Worm (Caenorhabditis elegans) whole organism, L1 larva: ENCODE measurements around the gene prx-2.
A peak's percentile ranks its signal among the peaks of the same experiment; 100 is the strongest.

ENCODE experiments used
- C34B4.2 ChIP-seq: sonication (generic microtip); optimal IDR thresholded peaks from 2 replicates; lab custom pipeline; 2017; ENCODE audit warnings: mild to moderate bottlenecking, missing genetic modification characterization, missing compliant biosample characterization
- F16B12.6 ChIP-seq: fragments of 150-350 bp; optimal IDR thresholded peaks from 2 replicates; lab custom pipeline; 2014; ENCODE audit warnings: missing biosample characterization, missing genetic modification characterization
- Y116A8C.19 ChIP-seq: sonication (generic microtip); optimal IDR thresholded peaks from 2 replicates; lab custom pipeline; 2016; ENCODE audit warnings: missing compliant biosample characterization, missing genetic modification characterization, borderline replicate concordance
- ceh-63 ChIP-seq: fragments of 200-800 bp; sonication (Bioruptor generic); optimal IDR thresholded peaks from 2 replicates; lab custom pipeline; 2018; ENCODE audit warnings: mild to moderate bottlenecking, missing genetic modification characterization, missing compliant biosample characterization
- ceh-82 ChIP-seq, 3 experiments: fragments of 150-350 bp in 1 of 3; sonication (generic microtip) in 2 of 3; optimal IDR thresholded peaks; 2 replicates each; lab custom pipeline; 2014 to 2017; ENCODE audit warnings: missing biosample characterization in 3 of 3, missing genetic modification characterization in 3 of 3
- efl-3 ChIP-seq: fragments of 200-800 bp; sonication (Bioruptor generic); optimal IDR thresholded peaks from 2 replicates; lab custom pipeline; 2018; ENCODE audit warnings: mild to moderate bottlenecking, missing genetic modification characterization, missing compliant biosample characterization
- egl-13 ChIP-seq: sonication (generic microtip); optimal IDR thresholded peaks from 2 replicates; lab custom pipeline; 2016; ENCODE audit warnings: missing genotype, missing genetic modification reagents, missing genetic modification characterization, missing compliant biosample characterization
- fkh-8 ChIP-seq: sonication (generic microtip); optimal IDR thresholded peaks from 2 replicates; lab custom pipeline; 2016; ENCODE audit warnings: mild to moderate bottlenecking, missing genetic modification characterization, missing compliant biosample characterization
- fos-1 ChIP-seq: fragments of 150-350 bp; optimal IDR thresholded peaks from 2 replicates; lab custom pipeline; 2014; ENCODE audit warnings: missing biosample characterization, missing genetic modification characterization
- hlh-17 ChIP-seq: fragments of 200-800 bp; sonication (Bioruptor generic); optimal IDR thresholded peaks from 2 replicates; lab custom pipeline; 2018; ENCODE audit warnings: missing genetic modification characterization, mild to moderate bottlenecking, missing compliant biosample characterization, moderate library complexity, borderline replicate concordance
- hpl-2 ChIP-seq: fragments of 150-350 bp; optimal IDR thresholded peaks from 2 replicates; lab custom pipeline; 2014; ENCODE audit warnings: missing biosample characterization, missing genetic modification reagents, missing genetic modification characterization
- irx-1 ChIP-seq: sonication (generic microtip); optimal IDR thresholded peaks from 2 replicates; lab custom pipeline; 2016; ENCODE audit warnings: missing genetic modification characterization, missing compliant biosample characterization
- isw-1 ChIP-seq: fragments of 200-800 bp; sonication (Bioruptor generic); IDR thresholded peaks from 2 replicates; pipeline ENCODE4 v1.3.6; 2022; ENCODE audit warnings: missing genetic modification characterization, missing compliant biosample characterization
- jun-1 ChIP-seq: fragments of 150-350 bp; optimal IDR thresholded peaks from 2 replicates; lab custom pipeline; 2014; ENCODE audit warnings: missing biosample characterization, missing genetic modification reagents, missing genetic modification characterization
- lin-13 ChIP-seq: fragments of 150-350 bp; optimal IDR thresholded peaks from 2 replicates; lab custom pipeline; 2014; ENCODE audit warnings: missing biosample characterization, missing genetic modification reagents, missing genetic modification characterization
- lin-14 ChIP-seq: fragments of 200-800 bp; sonication (Bioruptor generic); optimal IDR thresholded peaks from 2 replicates; lab custom pipeline; 2018; ENCODE audit warnings: mild to moderate bottlenecking, missing genetic modification characterization, moderate library complexity, missing compliant biosample characterization
- lin-35 ChIP-seq, 2 experiments: fragments of 150-350 bp; optimal IDR thresholded peaks; 2 replicates each; lab custom pipeline; 2014; ENCODE audit warnings: missing biosample characterization in 2 of 2, missing genetic modification characterization in 2 of 2, missing genetic modification reagents in 2 of 2
- lin-39 ChIP-seq: fragments of 150-350 bp; optimal IDR thresholded peaks from 2 replicates; lab custom pipeline; 2014; ENCODE audit warnings: missing biosample characterization, missing genetic modification reagents, missing genetic modification characterization
- lir-3 ChIP-seq: sonication (generic microtip); optimal IDR thresholded peaks from 2 replicates; lab custom pipeline; 2016; ENCODE audit warnings: mild to moderate bottlenecking, missing genetic modification characterization, moderate library complexity, missing compliant biosample characterization; ENCODE audit not compliant: poor library complexity
- lsy-2 ChIP-seq, 2 experiments: fragments of 150-350 bp; optimal IDR thresholded peaks; 2 replicates each; lab custom pipeline; 2014; ENCODE audit warnings: missing biosample characterization in 2 of 2, missing genetic modification characterization in 2 of 2
- mdl-1 ChIP-seq, 2 experiments: fragments of 150-350 bp; optimal IDR thresholded peaks; 2 replicates each; lab custom pipeline; 2014 to 2017; ENCODE audit warnings: missing biosample characterization in 2 of 2, missing genetic modification characterization in 2 of 2, inconsistent platforms in 1 of 2
- mef-2 ChIP-seq: fragments of 150-350 bp; optimal IDR thresholded peaks from 2 replicates; lab custom pipeline; 2014; ENCODE audit warnings: missing biosample characterization, missing genetic modification characterization
- nhr-20 ChIP-seq: sonication (generic microtip); optimal IDR thresholded peaks from 2 replicates; lab custom pipeline; 2016; ENCODE audit warnings: mild to moderate bottlenecking, missing genetic modification characterization, missing compliant biosample characterization
- nhr-28 ChIP-seq: fragments of 150-350 bp; optimal IDR thresholded peaks from 2 replicates; lab custom pipeline; 2014; ENCODE audit warnings: missing biosample characterization, missing genetic modification characterization
- nhr-47 ChIP-seq: sonication (generic microtip); optimal IDR thresholded peaks from 2 replicates; lab custom pipeline; 2016; ENCODE audit warnings: mild to moderate bottlenecking, missing genetic modification characterization, moderate library complexity, missing compliant biosample characterization
- nhr-77 ChIP-seq: fragments of 150-350 bp; optimal IDR thresholded peaks from 2 replicates; lab custom pipeline; 2014; ENCODE audit warnings: missing biosample characterization, missing genetic modification characterization
- nhr-84 ChIP-seq: sonication (generic microtip); optimal IDR thresholded peaks from 2 replicates; lab custom pipeline; 2017; ENCODE audit warnings: missing biosample characterization, missing genetic modification characterization
- nhr-85 ChIP-seq: sonication (generic microtip); peaks from one replicate; lab custom pipeline; 2016; ENCODE audit warnings: missing genetic modification characterization, inconsistent platforms, missing compliant biosample characterization
- nhr-90 ChIP-seq: sonication (generic microtip); optimal IDR thresholded peaks from 2 replicates; lab custom pipeline; 2016; ENCODE audit warnings: mild to moderate bottlenecking, missing genetic modification characterization, missing compliant biosample characterization; ENCODE audit not compliant: poor library complexity
- pqm-1 ChIP-seq: sonication (generic microtip); optimal IDR thresholded peaks from 3 replicates; lab custom pipeline; 2017; ENCODE audit warnings: missing biosample characterization, missing genetic modification characterization
- rnt-1 ChIP-seq: sonication (generic microtip); optimal IDR thresholded peaks from 2 replicates; lab custom pipeline; 2016; ENCODE audit warnings: mild to moderate bottlenecking, missing genetic modification characterization, moderate library complexity, missing compliant biosample characterization
- skn-1 ChIP-seq: fragments of 150-350 bp; optimal IDR thresholded peaks from 2 replicates; lab custom pipeline; 2014; ENCODE audit warnings: missing biosample characterization, missing genetic modification characterization
- snpc-4 ChIP-seq: fragments of 150-350 bp; optimal IDR thresholded peaks from 2 replicates; lab custom pipeline; 2014; ENCODE audit warnings: missing biosample characterization, missing genetic modification characterization
- sox-4 ChIP-seq: sonication (generic microtip); optimal IDR thresholded peaks from 2 replicates; lab custom pipeline; 2016; ENCODE audit warnings: missing genetic modification characterization, missing compliant biosample characterization
- sptf-1 ChIP-seq: fragments of 150-350 bp; optimal IDR thresholded peaks from 2 replicates; lab custom pipeline; 2014; ENCODE audit warnings: missing biosample characterization, missing genetic modification characterization
- sup-37 ChIP-seq: fragments of 200-800 bp; sonication (Bioruptor generic); optimal IDR thresholded peaks from 2 replicates; lab custom pipeline; 2018; ENCODE audit warnings: mild to moderate bottlenecking, missing genetic modification characterization, missing compliant biosample characterization
- tbx-2 ChIP-seq: sonication (generic microtip); optimal IDR thresholded peaks from 2 replicates; lab custom pipeline; 2016; ENCODE audit warnings: missing genetic modification characterization, missing compliant biosample characterization
- unc-130 ChIP-seq: fragments of 150-350 bp; optimal IDR thresholded peaks from 2 replicates; lab custom pipeline; 2017; ENCODE audit warnings: missing biosample characterization, missing genetic modification characterization, inconsistent platforms
- zag-1 ChIP-seq: fragments of 150-350 bp; optimal IDR thresholded peaks from 2 replicates; lab custom pipeline; 2014; ENCODE audit warnings: missing biosample characterization, missing genetic modification characterization
- ztf-4 ChIP-seq: fragments of 150-350 bp; optimal IDR thresholded peaks from 2 replicates; lab custom pipeline; 2014; ENCODE audit warnings: missing biosample characterization, missing genetic modification characterization

prx-2 gene

ce11 chrIV:11692071-11692673 lies 48.2 kb downstream of the prx-2 start (continued):
- TF ChIP-seq isw-1 (GFP tag; lab: Robert Waterston, UW) (no peak; the same call in 1 of the 2 replicates), Y116A8C.19 (no peak), skn-1 (tag; lab: Kevin White, UChicago) (peak; percentile 60), pqm-1 (tag; lab: Kevin White, UChicago) (no peak), snpc-4 (peak; percentile 31), jun-1 (tag; lab: Kevin White, UChicago) (peak; percentile 42), mdl-1 (tag; optimal IDR thresholded peaks at IDR 0.05; lab: Kevin White, UChicago) (peak in 1 of 2 experiments; percentile 80), fkh-8 (tag; lab: Kevin White, UChicago) (peak; percentile 29), ceh-82 (tag; optimal IDR thresholded peaks at IDR 0.05; lab: Kevin White, UChicago) (peak; percentile 35 to 86 (median 66)), C34B4.2 (tag; lab: Kevin White, UChicago) (no peak), efl-3 (GFP tag; lab: Kevin White, UChicago) (no peak), nhr-85 (tag; lab: Kevin White, UChicago) (peak; percentile 86), ceh-63 (GFP tag; lab: Kevin White, UChicago) (no peak), hlh-17 (no peak), sup-37 (no peak), nhr-28 (tag; lab: Kevin White, UChicago) (no peak), lin-13 (GFP tag; lab: Kevin White, UChicago) (peak; percentile 71), F16B12.6 (tag; lab: Kevin White, UChicago) (no peak), lin-14 (GFP tag; lab: Kevin White, UChicago) (peak; percentile 95), nhr-47 (tag; lab: Kevin White, UChicago) (peak; percentile 65), zag-1 (no peak), nhr-20 (tag; lab: Kevin White, UChicago) (peak; percentile 85), hpl-2 (GFP tag; lab: Kevin White, UChicago) (no peak), nhr-77 (tag; lab: Kevin White, UChicago) (peak; percentile 87), nhr-90 (peak; percentile 77), fos-1 (no peak), egl-13 (tag; lab: Kevin White, UChicago) (peak; percentile 62), irx-1 (tag; lab: Kevin White, UChicago) (peak; percentile 25), lin-35 (GFP tag; optimal IDR thresholded peaks at IDR 0.05; lab: Kevin White, UChicago) (peak; percentile 57 to 82), tbx-2 (peak; percentile 73), lin-39 (no peak), lsy-2 (tag; optimal IDR thresholded peaks at IDR 0.05; lab: Kevin White, UChicago) (peak; percentile 60 to 85), nhr-84 (tag; lab: Kevin White, UChicago) (no peak), sox-4 (tag; lab: Kevin White, UChicago) (no peak), lir-3 (tag; lab: Kevin White, UChicago) (peak; percentile 20), rnt-1 (peak; percentile 80), sptf-1 (no peak), unc-130 (tag; lab: Kevin White, UChicago) (no peak), ztf-4 (tag; lab: Kevin White, UChicago) (peak; percentile 22)
- TF ChIP-seq, all 84 proteins: peak for 40

- TF ChIP-seq nhr-47 (tag; lab: Kevin White, UChicago) (no peak), mef-2 (tag; lab: Kevin White, UChicago) (no peak)
Measured at ce11 chrIV:11693493-11693892, 49.6 kb downstream of the prx-2 start, which contains the start of gene ZK792.12. Gene ZK792.12, plus strand, starts transcription at chrIV:11693793.

- TF ChIP-seq F16B12.6 (tag; lab: Kevin White, UChicago) (no peak), fkh-8 (tag; lab: Kevin White, UChicago) (no peak)
Measured at ce11 chrIV:11694143-11694542, 50.2 kb downstream of the prx-2 start, which contains the start of gene ZK792.7. Gene ZK792.7, plus strand, starts transcription at chrIV:11694443.
